Fruit fly (Drosophila melanogaster): ENCODE data around the gene Snx17.

dm6 chr2L:10198911-10199310, 7.8 kb downstream of the Snx17 start, which contains the start of gene Sur:
- TF ChIP-seq Myc (optimal IDR thresholded peaks at IDR 0.05), result no peak
- no peak for TF ChIP-seq h (optimal IDR thresholded peaks at IDR 0.05)

All from Kc167 (cell line).